Fruit fly (Drosophila melanogaster) whole organism, adult: ENCODE results near the gene CG9541.

ENCODE experiments used
- CG11617 ChIP-seq: fragments of 200-800 bp; sonication (Bioruptor generic); optimal IDR thresholded peaks from 2 replicates; lab custom pipeline; 2017; ENCODE audit warnings: mild to moderate bottlenecking, missing biosample characterization, missing genetic modification reagents, missing genetic modification characterization
- CG12768 ChIP-seq: fragments of 200-800 bp; sonication (Bioruptor generic); optimal IDR thresholded peaks from 2 replicates; lab custom pipeline; 2017; ENCODE audit warnings: missing biosample characterization, missing genetic modification characterization, mild to moderate bottlenecking, moderate library complexity, missing genetic modification reagents
- CG33017 ChIP-seq: fragments of 200-800 bp; sonication (Bioruptor generic); optimal IDR thresholded peaks from 2 replicates; lab custom pipeline; 2018; ENCODE audit warnings: missing biosample characterization, mild to moderate bottlenecking, missing genetic modification characterization, moderate library complexity
- CG5204 ChIP-seq: fragments of 200-800 bp; sonication (Bioruptor generic); optimal IDR thresholded peaks from 2 replicates; lab custom pipeline; 2016; ENCODE audit warnings: missing biosample characterization, missing genetic modification characterization
- Clk ChIP-seq: fragments of 200-800 bp; sonication (Bioruptor generic); optimal IDR thresholded peaks from 2 replicates; lab custom pipeline; 2017; ENCODE audit warnings: missing biosample characterization, missing genetic modification characterization
- Crg-1 ChIP-seq: fragments of 200-800 bp; sonication (Bioruptor generic); optimal IDR thresholded peaks from 2 replicates; lab custom pipeline; 2016; ENCODE audit warnings: missing biosample characterization, missing genetic modification characterization
- tj ChIP-seq: fragments of 200-800 bp; sonication (Bioruptor generic); optimal IDR thresholded peaks from 3 replicates; lab custom pipeline; 2017; ENCODE audit warnings: missing biosample characterization, mild to moderate bottlenecking, missing genetic modification characterization, moderate library complexity

DNA sequence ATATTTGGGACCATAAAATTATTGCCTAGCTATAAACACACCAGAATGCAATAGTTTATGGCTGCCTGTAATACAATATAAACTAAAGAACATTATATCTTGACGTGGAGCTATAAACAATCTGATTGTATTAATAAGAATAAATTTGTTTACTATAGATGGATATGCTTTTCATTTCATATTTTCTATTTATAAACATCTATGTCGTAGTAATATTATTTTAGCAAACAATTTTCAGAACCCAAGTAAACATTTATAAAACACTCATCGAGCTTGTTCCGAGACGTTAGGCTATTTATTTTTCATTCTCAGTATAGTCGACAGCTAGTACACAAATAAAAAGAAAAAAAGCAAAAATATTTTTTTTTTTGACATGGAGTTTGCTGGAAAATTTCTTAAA is 5.1 kb upstream of the CG9541 start, which contains the start of gene CG18662:
- TF ChIP-seq CG11617 (GFP tag; lab: Kevin White, UChicago) (no peak), CG5204 (GFP tag; lab: Kevin White, UChicago) (no peak), CG12768 (GFP tag; lab: Kevin White, UChicago) (no peak), CG33017 (no peak), tj (GFP tag; lab: Kevin White, UChicago) (no peak), Crg-1 (GFP tag; lab: Kevin White, UChicago) (no peak), Clk (GFP tag; lab: Kevin White, UChicago) (no peak)
